Fruit fly (Drosophila melanogaster): ENCODE data around the gene emei.

The emei gene

DNA sequence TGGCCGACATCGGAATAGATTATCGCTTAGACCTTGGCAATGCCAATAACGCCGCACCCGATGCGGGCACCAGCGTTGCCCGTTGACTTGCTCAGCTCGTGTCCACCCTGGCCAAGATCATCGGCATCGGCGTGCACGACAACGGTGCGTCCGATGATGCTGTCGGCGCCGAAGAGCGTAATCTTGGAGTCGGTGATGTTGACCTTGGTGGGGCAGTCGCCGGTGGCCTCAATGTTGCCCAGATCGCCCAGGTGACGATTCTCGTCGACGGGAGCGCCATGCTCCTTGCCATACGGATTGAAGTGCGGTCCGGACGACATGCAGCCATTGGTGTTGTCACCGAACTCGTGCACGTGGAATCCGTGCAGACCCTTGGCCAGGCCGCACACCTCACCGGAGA is 2.9 kb downstream of the emei start (continued):
- TF ChIP-seq Hmr (GFP tag; optimal IDR thresholded peaks at IDR 0.05): no peak
- no peak for TF ChIP-seq Dek (tag; optimal IDR thresholded peaks at IDR 0.05)
- TF ChIP-seq CG6175 (GFP tag; IDR thresholded peaks at IDR 0.05): 0 out of 3 replicates have a peak, but pooled peaks have one; percentile 28
- no peak for TF ChIP-seq Bteb2 (GFP tag; optimal IDR thresholded peaks at IDR 0.05)
- TF ChIP-seq Dad (GFP tag; optimal IDR thresholded peaks at IDR 0.05): no peak
- TF ChIP-seq Sox100B (GFP tag; optimal IDR thresholded peaks at IDR 0.05): no peak
- TF ChIP-seq Antp (GFP tag; optimal IDR thresholded peaks at IDR 0.05): no peak
- no peak; the same call in 2 of the 3 replicates for TF ChIP-seq B-H1 (GFP tag; IDR thresholded peaks at IDR 0.05)
- TF ChIP-seq crol (GFP tag; IDR thresholded peaks at IDR 0.05): peak; percentile 38; the same call in 1 of the 2 replicates
- TF ChIP-seq klu (GFP tag; IDR thresholded peaks at IDR 0.05): no peak
- no peak for TF ChIP-seq CG4424 (GFP tag; optimal IDR thresholded peaks at IDR 0.05)
- 0 out of 2 replicates have a peak, but pooled peaks have one; percentile 18 for TF ChIP-seq Bgb (GFP tag; IDR thresholded peaks at IDR 0.05; ENCODE audit: partially characterized antibody)
- no peak for TF ChIP-seq D19A (tag; optimal IDR thresholded peaks at IDR 0.05)
- no peak for TF ChIP-seq twi (tag; optimal IDR thresholded peaks at IDR 0.05)
- TF ChIP-seq sna (GFP tag; IDR thresholded peaks at IDR 0.05; ENCODE audit: partially characterized antibody): no peak
- TF ChIP-seq croc (GFP tag; conservative IDR thresholded peaks at IDR 0.05): no peak
- TF ChIP-seq CG3281 (GFP tag; optimal IDR thresholded peaks at IDR 0.05): no peak
- no peak for TF ChIP-seq sqz (GFP tag; optimal IDR thresholded peaks at IDR 0.05)
- TF ChIP-seq Ets65A (GFP tag): no peak
- 0 out of 3 replicates have a peak, but pooled peaks have one; percentile 24 for TF ChIP-seq CG2199 (GFP tag; IDR thresholded peaks at IDR 0.05)

DNA sequence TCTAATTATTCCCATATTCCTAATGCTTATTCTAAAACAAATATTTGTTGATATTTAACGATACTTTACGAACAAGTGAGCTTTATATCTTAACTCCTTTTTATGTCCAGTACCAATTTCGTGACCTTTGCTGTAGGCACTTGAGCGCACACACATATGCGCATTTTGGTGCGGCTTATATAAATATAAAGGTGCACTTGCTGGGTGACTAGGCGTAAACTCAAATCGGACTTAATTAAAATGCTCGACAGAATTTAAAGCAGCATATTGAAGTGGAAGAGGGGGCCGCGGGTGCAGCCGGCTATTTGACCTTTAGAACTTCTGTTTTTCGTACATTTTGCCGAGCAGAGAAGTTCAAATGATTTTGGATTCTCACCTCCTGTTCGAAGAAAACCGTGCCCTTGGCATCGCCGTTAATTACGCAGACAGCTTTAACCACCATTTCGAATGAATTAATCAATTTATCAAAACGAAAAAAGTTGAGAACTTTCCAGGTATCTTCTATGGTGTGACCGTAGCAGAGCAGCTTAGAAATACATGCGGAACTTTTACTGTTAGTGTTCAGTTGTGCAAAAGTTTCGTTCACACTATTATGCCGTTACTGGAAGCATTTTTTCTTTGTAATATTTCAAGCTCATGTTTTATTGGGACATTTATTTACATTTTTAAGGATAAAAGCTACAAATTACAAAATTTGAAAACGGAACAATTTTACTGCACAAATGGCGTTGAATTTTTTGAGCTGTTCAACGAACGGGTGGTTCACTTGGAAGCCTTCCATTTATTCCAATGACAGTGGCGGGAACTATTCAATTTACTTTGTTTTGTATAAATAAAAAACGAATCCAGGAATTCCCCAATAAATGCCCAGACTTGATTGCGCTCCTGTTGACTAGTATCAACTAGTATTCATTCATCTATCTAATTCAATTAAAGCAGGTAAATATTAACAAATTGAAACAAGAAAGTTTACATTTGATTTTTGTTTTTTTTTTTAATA is 4.0 kb downstream of the emei start, which contains the start of gene Sod1:
Gene Sod1 (minus strand): TSS at position 543 of the 1,000 bp plus-strand sequence.
- TF ChIP-seq jigr1 (GFP tag; IDR thresholded peaks at IDR 0.05): no peak
- no peak for TF ChIP-seq CG4730 (GFP tag; IDR thresholded peaks at IDR 0.05)
- TF ChIP-seq CG12744 (GFP tag; optimal IDR thresholded peaks at IDR 0.05): no peak
- no peak for TF ChIP-seq odd (GFP tag; optimal IDR thresholded peaks at IDR 0.05)
- peak; percentile 12; the same call in 1 of the 3 replicates for TF ChIP-seq knrl (GFP tag; IDR thresholded peaks at IDR 0.05; ENCODE audit: partially characterized antibody)
- no peak for TF ChIP-seq tx (GFP tag; optimal IDR thresholded peaks at IDR 0.05)
- TF ChIP-seq lbe (GFP tag; optimal IDR thresholded peaks at IDR 0.05): no peak
- TF ChIP-seq zf30C (GFP tag; optimal IDR thresholded peaks at IDR 0.05): no peak
- TF ChIP-seq slp2 (GFP tag; optimal IDR thresholded peaks at IDR 0.05): no peak
- no peak for TF ChIP-seq Max (GFP tag; optimal IDR thresholded peaks at IDR 0.05)
- no peak for TF ChIP-seq dan (GFP tag; IDR thresholded peaks at IDR 0.05)
- no peak for TF ChIP-seq Dip2 (GFP tag; IDR thresholded peaks at IDR 0.05)
- TF ChIP-seq gfzf (GFP tag; optimal IDR thresholded peaks at IDR 0.05): peak; percentile 92
- TF ChIP-seq YL-1 (GFP tag; optimal IDR thresholded peaks at IDR 0.05): peak; percentile 73
- TF ChIP-seq lov (optimal IDR thresholded peaks at IDR 0.05): no peak
- no peak for TF ChIP-seq lov (GFP tag; IDR thresholded peaks at IDR 0.05)
- TF ChIP-seq Sin3A (optimal IDR thresholded peaks at IDR 0.05): peak; percentile 27
- TF ChIP-seq Usf (GFP tag; optimal IDR thresholded peaks at IDR 0.05): no peak
- TF ChIP-seq CG10366 (GFP tag; IDR thresholded peaks at IDR 0.05): no peak
- TF ChIP-seq CG17568 (GFP tag; optimal IDR thresholded peaks at IDR 0.05): no peak
- peak; percentile 8 for TF ChIP-seq phol (tag; optimal IDR thresholded peaks at IDR 0.05)
- no peak for TF ChIP-seq sc (optimal IDR thresholded peaks at IDR 0.05)
- no peak for TF ChIP-seq sc (GFP tag; optimal IDR thresholded peaks at IDR 0.05)
- no peak for TF ChIP-seq B-H2 (GFP tag; optimal IDR thresholded peaks at IDR 0.05)
- TF ChIP-seq dysf (GFP tag; IDR thresholded peaks at IDR 0.05): no peak
- TF ChIP-seq CG12155 (GFP tag; optimal IDR thresholded peaks at IDR 0.05): no peak
- TF ChIP-seq CG42726 (GFP tag; IDR thresholded peaks at IDR 0.05; ENCODE audit: partially characterized antibody): no peak
- TF ChIP-seq CG8281 (tag; optimal IDR thresholded peaks at IDR 0.05): no peak
- TF ChIP-seq dmrt99B (tag; optimal IDR thresholded peaks at IDR 0.05): no peak
- peak; percentile 75 for TF ChIP-seq MESR4 (GFP tag; optimal IDR thresholded peaks at IDR 0.05)
